Fruit fly (Drosophila melanogaster): Measurements from ENCODE around the gene CG32354.

DNA sequence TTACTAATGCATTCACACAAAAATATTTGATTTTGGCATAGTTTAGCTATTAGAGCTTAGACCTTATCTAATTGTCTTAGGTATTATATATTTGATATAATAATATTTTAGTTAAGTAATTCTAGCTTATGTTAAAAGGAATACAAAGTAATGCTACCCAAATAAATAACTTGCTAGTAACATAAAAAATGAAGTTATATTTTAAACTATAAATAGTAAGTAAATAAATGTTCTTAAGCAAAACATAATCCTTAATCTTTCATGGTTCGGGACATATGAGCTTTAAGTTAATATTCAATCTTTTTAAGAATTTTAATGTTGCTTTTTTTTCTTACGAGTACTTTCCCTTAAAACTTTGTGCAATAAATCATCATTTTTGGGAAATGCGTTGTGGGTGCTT, 1.2 kb upstream of the CG32354 start:
- TF ChIP-seq CG5204 (GFP tag; optimal IDR thresholded peaks at IDR 0.05) (no peak), kay (GFP tag; ENCODE audit: borderline replicate concordance) (no peak), Clk (GFP tag; optimal IDR thresholded peaks at IDR 0.05) (no peak), CG1620 (GFP tag; optimal IDR thresholded peaks at IDR 0.05) (no peak), bab1 (GFP tag; optimal IDR thresholded peaks at IDR 0.05) (no peak), tj (GFP tag; optimal IDR thresholded peaks at IDR 0.05) (no peak)

Data from whole organism, adult.